Fruit fly (Drosophila melanogaster) whole organism, embryonic: ENCODE results near the gene fit.

Experiments used
- Asciz ChIP-seq: fragments of 200-800 bp; sonication (Bioruptor generic); optimal IDR thresholded peaks from 2 replicates; lab custom pipeline; 2017; ENCODE audit warnings: missing biosample characterization, mild to moderate bottlenecking, missing genetic modification characterization, missing genetic modification reagents
- CG10462 ChIP-seq: fragments of 200-800 bp; sonication (Bioruptor generic); optimal IDR thresholded peaks from 2 replicates; lab custom pipeline; 2016; ENCODE audit warnings: missing biosample characterization, missing genetic modification characterization
- CG10543 ChIP-seq: fragments of 200-800 bp; sonication (Bioruptor generic); optimal IDR thresholded peaks from 3 replicates; lab custom pipeline; 2017; ENCODE audit warnings: missing biosample characterization, mild to moderate bottlenecking, missing genetic modification characterization, moderate library complexity
- CG11695 ChIP-seq: fragments of 200-800 bp; sonication (Bioruptor generic); IDR thresholded peaks from 3 replicates; pipeline ENCODE4 v1.3.6; 2022; ENCODE audit warnings: missing biosample characterization, missing genetic modification characterization
- CG14667 ChIP-seq: fragments of 200-800 bp; sonication (Bioruptor generic); IDR thresholded peaks from 2 replicates; pipeline ENCODE4 v1.3.6; 2022; ENCODE audit warnings: missing biosample characterization, missing genetic modification characterization
- CG16779 ChIP-seq: fragments of 200-800 bp; sonication (Bioruptor generic); IDR thresholded peaks from 2 replicates; pipeline ENCODE4 v1.3.6; 2022; ENCODE audit warnings: missing biosample characterization, missing genetic modification characterization
- CG1792 ChIP-seq: fragments of 200-800 bp; sonication (Bioruptor generic); optimal IDR thresholded peaks from 2 replicates; lab custom pipeline; 2016; ENCODE audit warnings: missing biosample characterization, missing genetic modification characterization
- CG18011 ChIP-seq: fragments of 200-800 bp; sonication (Bioruptor generic); optimal IDR thresholded peaks from 2 replicates; lab custom pipeline; 2017; ENCODE audit warnings: missing biosample characterization, missing genetic modification characterization, mild to moderate bottlenecking, moderate library complexity, missing genotype
- CG2120 ChIP-seq: fragments of 200-800 bp; sonication (Bioruptor generic); optimal IDR thresholded peaks from 3 replicates; lab custom pipeline; 2016; ENCODE audit warnings: missing biosample characterization, missing genetic modification characterization
- CG2712 ChIP-seq: fragments of 200-800 bp; optimal IDR thresholded peaks from 3 replicates; lab custom pipeline; 2019; ENCODE audit warnings: missing biosample characterization, mild to moderate bottlenecking, missing genetic modification characterization, moderate library complexity
- CG2889 ChIP-seq: fragments of 200-800 bp; sonication (Bioruptor generic); IDR thresholded peaks from 3 replicates; pipeline ENCODE4 v1.3.6; 2022; ENCODE audit warnings: missing biosample characterization, missing genetic modification characterization
- CG31388 ChIP-seq: fragments of 200-800 bp; sonication (Bioruptor generic); optimal IDR thresholded peaks from 2 replicates; lab custom pipeline; 2016; ENCODE audit warnings: missing biosample characterization, missing genetic modification characterization
- CG4854 ChIP-seq: fragments of 200-800 bp; sonication (Bioruptor generic); optimal IDR thresholded peaks from 2 replicates; lab custom pipeline; 2016; ENCODE audit warnings: missing biosample characterization, missing genetic modification characterization, inconsistent platforms
- CG6175 ChIP-seq: fragments of 200-800 bp; sonication (Bioruptor generic); IDR thresholded peaks from 3 replicates; pipeline ENCODE4 v1.3.6; 2022; ENCODE audit warnings: missing biosample characterization, missing genetic modification characterization
- CG6854 ChIP-seq: fragments of 200-800 bp; sonication (Bioruptor generic); optimal IDR thresholded peaks from 3 replicates; lab custom pipeline; 2017; ENCODE audit warnings: missing biosample characterization, mild to moderate bottlenecking, missing genetic modification characterization
- CG7271 ChIP-seq: fragments of 200-800 bp; sonication (Bioruptor generic); optimal IDR thresholded peaks from 2 replicates; lab custom pipeline; 2018; ENCODE audit warnings: missing biosample characterization, mild to moderate bottlenecking, missing genetic modification characterization, moderate library complexity
- CG7786 ChIP-seq: fragments of 200-800 bp; sonication (Bioruptor generic); optimal IDR thresholded peaks from 2 replicates; lab custom pipeline; 2016; ENCODE audit warnings: missing biosample characterization, missing genetic modification characterization
- CG8290 ChIP-seq, 3 experiments: fragments of 200-800 bp; sonication (Bioruptor generic); optimal IDR thresholded peaks; 2 replicates each; lab custom pipeline; 2016 to 2019; ENCODE audit warnings: missing biosample characterization in 3 of 3, missing genetic modification characterization in 3 of 3, mild to moderate bottlenecking in 2 of 3, moderate library complexity in 1 of 3
- Dbx ChIP-seq: fragments of 200-800 bp; sonication (Bioruptor generic); IDR thresholded peaks from 3 replicates; pipeline ENCODE4 v1.3.6; 2022; ENCODE audit warnings: missing biosample characterization, missing genetic modification characterization
- Drgx ChIP-seq: fragments of 200-800 bp; sonication (Bioruptor generic); IDR thresholded peaks from 2 replicates; pipeline ENCODE4 v1.3.6; 2022; ENCODE audit warnings: missing biosample characterization, missing genetic modification characterization
- HLH4C ChIP-seq: fragments of 200-800 bp; sonication (Bioruptor generic); IDR thresholded peaks from 3 replicates; pipeline ENCODE4 v1.3.6; 2022; ENCODE audit warnings: missing biosample characterization, missing genetic modification characterization; ENCODE audit not compliant: partially characterized antibody
- Mes4 ChIP-seq: fragments of 200-800 bp; sonication (Bioruptor generic); optimal IDR thresholded peaks from 2 replicates; lab custom pipeline; 2016; ENCODE audit warnings: missing biosample characterization, missing genetic modification characterization
- Mrtf ChIP-seq: fragments of 200-800 bp; sonication (Bioruptor generic); IDR thresholded peaks from 3 replicates; pipeline ENCODE4 v1.3.6; 2022; ENCODE audit warnings: missing biosample characterization, missing genetic modification characterization
- Nf-YC ChIP-seq: fragments of 200-800 bp; optimal IDR thresholded peaks from 3 replicates; lab custom pipeline; 2019; ENCODE audit warnings: missing biosample characterization, mild to moderate bottlenecking, missing genetic modification characterization, moderate library complexity
- Optix ChIP-seq: fragments of 200-800 bp; sonication (Bioruptor generic); IDR thresholded peaks from 3 replicates; pipeline ENCODE4 v1.3.6; 2022; ENCODE audit warnings: missing biosample characterization, missing genetic modification characterization
- al ChIP-seq: fragments of 200-800 bp; sonication (Bioruptor generic); IDR thresholded peaks from 2 replicates; pipeline ENCODE4 v1.3.6; 2022; ENCODE audit warnings: missing biosample characterization, missing genetic modification characterization
- amos ChIP-seq: fragments of 200-800 bp; sonication (Bioruptor generic); IDR thresholded peaks from 2 replicates; pipeline ENCODE4 v1.3.6; 2022; ENCODE audit warnings: missing biosample characterization, missing genetic modification characterization; ENCODE audit not compliant: partially characterized antibody
- br ChIP-seq: fragments of >200 bp; optimal IDR thresholded peaks from 2 replicates; lab custom pipeline; 2017
- corto ChIP-seq: fragments of 200-800 bp; sonication (Bioruptor generic); optimal IDR thresholded peaks from 2 replicates; lab custom pipeline; 2016; ENCODE audit warnings: missing biosample characterization, mild to moderate bottlenecking, missing genetic modification characterization, moderate library complexity
- danr ChIP-seq: fragments of 200-800 bp; sonication (Bioruptor generic); IDR thresholded peaks from 2 replicates; pipeline ENCODE4 v1.3.6; 2022; ENCODE audit warnings: missing biosample characterization, missing genetic modification characterization
- dmrt11E ChIP-seq: fragments of 200-800 bp; sonication (Bioruptor generic); optimal IDR thresholded peaks from 3 replicates; lab custom pipeline; 2018; ENCODE audit warnings: missing biosample characterization, mild to moderate bottlenecking, missing genetic modification characterization, moderate library complexity
- en ChIP-seq: fragments of 200-800 bp; sonication (Bioruptor generic); optimal IDR thresholded peaks from 2 replicates; lab custom pipeline; 2016; ENCODE audit warnings: missing biosample characterization, missing genetic modification characterization
- ham ChIP-seq: fragments of 200-800 bp; sonication (Bioruptor generic); IDR thresholded peaks from 2 replicates; pipeline ENCODE4 v1.3.6; 2022; ENCODE audit warnings: missing biosample characterization, missing genetic modification characterization
- hb ChIP-seq: fragments of 200-800 bp; sonication (Bioruptor generic); IDR thresholded peaks from 3 replicates; pipeline ENCODE4 v1.3.6; 2022; ENCODE audit warnings: missing biosample characterization, missing genetic modification characterization; ENCODE audit not compliant: partially characterized antibody
- hkb ChIP-seq, 2 experiments: fragments of 200-800 bp in 1 of 2; fragments of >200 bp in 1 of 2; sonication (Bioruptor generic) in 1 of 2; IDR thresholded peaks in 1 of 2; optimal IDR thresholded peaks in 1 of 2; 2 replicates each; pipeline versions ENCODE4 v1.3.6 to Lab custom; 2017 to 2022; ENCODE audit warnings: missing biosample characterization in 1 of 2, missing genetic modification characterization in 1 of 2
- jigr1 ChIP-seq: fragments of 200-800 bp; sonication (Bioruptor generic); IDR thresholded peaks from 3 replicates; pipeline ENCODE4 v1.3.6; 2022; ENCODE audit warnings: missing biosample characterization, missing genetic modification characterization
- jing ChIP-seq: fragments of 200-800 bp; sonication (Bioruptor generic); optimal IDR thresholded peaks from 2 replicates; lab custom pipeline; 2018; ENCODE audit warnings: missing biosample characterization, mild to moderate bottlenecking, missing genetic modification characterization
- jumu ChIP-seq: fragments of 200-800 bp; sonication (Bioruptor generic); optimal IDR thresholded peaks from 3 replicates; lab custom pipeline; 2016; ENCODE audit warnings: missing biosample characterization, missing genetic modification characterization
- kay ChIP-seq: fragments of 200-800 bp; sonication (Bioruptor generic); optimal IDR thresholded peaks from 2 replicates; lab custom pipeline; 2016; ENCODE audit warnings: missing biosample characterization, missing genetic modification characterization
- kni ChIP-seq: fragments of 200-800 bp; sonication (Bioruptor generic); optimal IDR thresholded peaks from 3 replicates; lab custom pipeline; 2017; ENCODE audit warnings: mild to moderate bottlenecking, missing biosample characterization, missing genetic modification reagents, missing genetic modification characterization
- knrl ChIP-seq: fragments of 200-800 bp; sonication (Bioruptor generic); IDR thresholded peaks from 3 replicates; pipeline ENCODE4 v1.3.6; 2022; ENCODE audit warnings: missing biosample characterization, missing genetic modification characterization; ENCODE audit not compliant: partially characterized antibody
- lmd ChIP-seq: fragments of 200-800 bp; sonication (Bioruptor generic); IDR thresholded peaks from 2 replicates; pipeline ENCODE4 v1.3.6; 2022; ENCODE audit warnings: missing biosample characterization, missing genetic modification characterization
- lov ChIP-seq, 2 experiments: fragments of 200-800 bp in 1 of 2; fragments of >200 bp in 1 of 2; sonication (Bioruptor generic) in 1 of 2; IDR thresholded peaks in 1 of 2; optimal IDR thresholded peaks in 1 of 2; 2 replicates in 1 of 2; 3 replicates in 1 of 2; pipeline versions ENCODE4 v1.3.6 to Lab custom; 2017 to 2022; ENCODE audit warnings: missing biosample characterization in 1 of 2, missing genetic modification characterization in 1 of 2
- nmo ChIP-seq: fragments of 200-800 bp; sonication (Bioruptor generic); optimal IDR thresholded peaks from 2 replicates; lab custom pipeline; 2018; ENCODE audit warnings: missing biosample characterization, mild to moderate bottlenecking, missing genetic modification characterization, moderate library complexity
- org-1 ChIP-seq: fragments of 200-800 bp; sonication (Bioruptor generic); optimal IDR thresholded peaks from 2 replicates; lab custom pipeline; 2017; ENCODE audit warnings: missing biosample characterization, missing genetic modification characterization
- schlank ChIP-seq: fragments of 200-800 bp; sonication (Bioruptor generic); optimal IDR thresholded peaks from 2 replicates; lab custom pipeline; 2018; ENCODE audit warnings: missing biosample characterization, mild to moderate bottlenecking, missing genetic modification characterization
- stwl ChIP-seq: fragments of 200-800 bp; sonication (Bioruptor generic); optimal IDR thresholded peaks from 3 replicates; lab custom pipeline; 2018; ENCODE audit warnings: missing biosample characterization, mild to moderate bottlenecking, missing genetic modification characterization, moderate library complexity
- tx ChIP-seq: fragments of 200-800 bp; sonication (Bioruptor generic); optimal IDR thresholded peaks from 2 replicates; lab custom pipeline; 2016; ENCODE audit warnings: missing biosample characterization, missing genetic modification characterization
- usp ChIP-seq: fragments of >200 bp; optimal IDR thresholded peaks from 2 replicates; lab custom pipeline; 2017; ENCODE audit warnings: missing biosample characterization, missing genetic modification characterization
- vfl ChIP-seq: fragments of 200-800 bp; sonication (Bioruptor generic); optimal IDR thresholded peaks from 2 replicates; lab custom pipeline; 2016; ENCODE audit warnings: missing biosample characterization, missing genetic modification characterization

fit gene

dm6 chr3R:21848987-21849442, 35.2 kb downstream of the fit start (continued):
- TF ChIP-seq CG6854 (GFP tag; lab: Kevin White, UChicago) (no peak), CG1792 (GFP tag; lab: Kevin White, UChicago) (no peak), kni (GFP tag; lab: Kevin White, UChicago) (peak; percentile 3), CG10543 (GFP tag; lab: Kevin White, UChicago) (no peak), amos (GFP tag; lab: Robert Waterston, UW) (no peak), dmrt11E (tag; lab: Kevin White, UChicago) (peak; percentile 82), stwl (peak; percentile 7), CG4854 (GFP tag; lab: Kevin White, UChicago) (peak; percentile 26), corto (peak; percentile 90), kay (GFP tag; lab: Kevin White, UChicago) (no peak), CG7271 (tag; lab: Kevin White, UChicago) (peak; percentile 51), jumu (peak; percentile 30), danr (GFP tag; lab: Robert Waterston, UW) (no peak), al (GFP tag; lab: Robert Waterston, UW) (no peak), CG2120 (peak; percentile 44), org-1 (GFP tag; lab: Kevin White, UChicago) (peak; percentile 78), en (GFP tag; lab: Kevin White, UChicago) (peak; percentile 54), hb (GFP tag; lab: Robert Waterston, UW) (no peak), lmd (GFP tag; lab: Robert Waterston, UW) (peak; percentile 50), CG18011 (GFP tag; lab: Kevin White, UChicago) (peak; percentile 11), CG6175 (GFP tag; lab: Robert Waterston, UW) (no peak), lov (optimal IDR thresholded peaks at IDR 0.05; lab: Kevin White, UChicago) (no peak), lov (GFP tag; IDR thresholded peaks at IDR 0.05; lab: Robert Waterston, UW) (no peak), CG10462 (GFP tag; lab: Kevin White, UChicago) (peak; percentile 8), jing (GFP tag; lab: Kevin White, UChicago) (peak; percentile 1), br (lab: Kevin White, UChicago) (no peak), CG7786 (peak; percentile 42), Optix (GFP tag; lab: Robert Waterston, UW) (no peak), Nf-YC (tag; lab: Kevin White, UChicago) (peak; percentile 43), ham (GFP tag; lab: Robert Waterston, UW) (no peak), Dbx (no peak), CG11695 (GFP tag; lab: Robert Waterston, UW) (peak; percentile 74; the same call in 2 of the 3 replicates), Mrtf (no peak), CG2712 (tag; lab: Kevin White, UChicago) (peak; percentile 86), nmo (GFP tag; lab: Kevin White, UChicago) (peak; percentile 87), CG31388 (GFP tag; lab: Kevin White, UChicago) (no peak), CG16779 (GFP tag; lab: Robert Waterston, UW) (no peak), CG2889 (GFP tag; lab: Robert Waterston, UW) (no peak), vfl (GFP tag; lab: Kevin White, UChicago) (peak; percentile 52), schlank (no peak), CG8290 (GFP tag; optimal IDR thresholded peaks at IDR 0.05; lab: Kevin White, UChicago) (peak; percentile 9), CG8290 (tag; optimal IDR thresholded peaks at IDR 0.05; lab: Kevin White, UChicago) (peak in 1 of 2 experiments; percentile 20), Asciz (peak; percentile 78), jigr1 (GFP tag; lab: Robert Waterston, UW) (no peak), HLH4C (GFP tag; lab: Robert Waterston, UW) (no peak), usp (GFP tag; lab: Kevin White, UChicago) (no peak), hkb (optimal IDR thresholded peaks at IDR 0.05; lab: Kevin White, UChicago) (no peak), hkb (GFP tag; IDR thresholded peaks at IDR 0.05; lab: Robert Waterston, UW) (no peak), Mes4 (peak; percentile 21), Drgx (GFP tag; lab: Robert Waterston, UW) (peak; percentile 89), knrl (GFP tag; lab: Robert Waterston, UW) (no peak), tx (peak; percentile 32), CG14667 (GFP tag; lab: Robert Waterston, UW) (peak; percentile 32; the same call in 1 of the 2 replicates)
